Worm (Caenorhabditis elegans) whole organism, young adult: ENCODE results near the gene C06A1.7.
A peak's percentile ranks its signal among the peaks of the same experiment; 100 is the strongest.

Experiments
- B0019.2 ChIP-seq: fragments of 200-800 bp; sonication (Bioruptor generic); conservative IDR thresholded peaks from 2 replicates; pipeline ENCODE4 v1.3.6; 2022; ENCODE audit warnings: missing genetic modification reagents, missing genetic modification characterization, missing compliant biosample characterization
- B0035.1 ChIP-seq: sonication (generic microtip); optimal IDR thresholded peaks from 2 replicates; lab custom pipeline; 2016; ENCODE audit warnings: missing genetic modification characterization, mild to moderate bottlenecking, missing compliant biosample characterization, missing genotype, missing genetic modification reagents
- B0261.1 ChIP-seq: sonication (generic microtip); optimal IDR thresholded peaks from 2 replicates; lab custom pipeline; 2016; ENCODE audit warnings: mild to moderate bottlenecking, missing genetic modification characterization, moderate library complexity, missing compliant biosample characterization
- C06A6.2 ChIP-seq: fragments of 200-800 bp; sonication (Bioruptor generic); conservative IDR thresholded peaks from 2 replicates; pipeline ENCODE4 v1.3.6; 2022; ENCODE audit warnings: missing genetic modification characterization, missing compliant biosample characterization
- C17E4.6 ChIP-seq: fragments of 200-800 bp; sonication (Bioruptor generic); IDR thresholded peaks from 2 replicates; pipeline ENCODE4 v1.3.6; 2022; ENCODE audit warnings: missing genetic modification reagents, missing genetic modification characterization, missing compliant biosample characterization
- F52B5.7 ChIP-seq: sonication (generic microtip); optimal IDR thresholded peaks from 2 replicates; lab custom pipeline; 2016; ENCODE audit warnings: mild to moderate bottlenecking, missing genetic modification characterization, missing compliant biosample characterization
- F55B11.4 ChIP-seq: sonication (generic microtip); optimal IDR thresholded peaks from 2 replicates; lab custom pipeline; 2016; ENCODE audit warnings: missing compliant biosample characterization, missing genetic modification characterization, borderline replicate concordance; ENCODE audit not compliant: insufficient read depth
- T26A5.8 ChIP-seq: sonication (generic microtip); optimal IDR thresholded peaks from 2 replicates; lab custom pipeline; 2016; ENCODE audit warnings: missing genetic modification characterization, missing compliant biosample characterization
- ZK185.1 ChIP-seq: sonication (generic microtip); optimal IDR thresholded peaks from 2 replicates; lab custom pipeline; 2016; ENCODE audit warnings: mild to moderate bottlenecking, missing genetic modification characterization, missing compliant biosample characterization; ENCODE audit not compliant: poor library complexity, severe bottlenecking
- akir-1 ChIP-seq: fragments of 200-800 bp; sonication (Bioruptor generic); optimal IDR thresholded peaks from 2 replicates; lab custom pipeline; 2018; ENCODE audit warnings: mild to moderate bottlenecking, missing genetic modification characterization, moderate library complexity, missing compliant biosample characterization
- attf-3 ChIP-seq: fragments of 200-800 bp; sonication (Bioruptor generic); conservative IDR thresholded peaks from 2 replicates; pipeline ENCODE4 v1.3.6; 2022; ENCODE audit warnings: missing genetic modification reagents, missing genetic modification characterization, missing compliant biosample characterization
- bed-2 ChIP-seq: fragments of 200-800 bp; sonication (Bioruptor generic); IDR thresholded peaks from 2 replicates; pipeline ENCODE4 v1.3.6; 2022; ENCODE audit warnings: missing genetic modification reagents, missing genetic modification characterization, missing compliant biosample characterization
- ceh-58 ChIP-seq: fragments of 200-800 bp; sonication (Bioruptor generic); IDR thresholded peaks from 2 replicates; pipeline ENCODE4 v1.3.6; 2022; ENCODE audit warnings: missing genetic modification characterization, missing compliant biosample characterization
- ceh-91 ChIP-seq: fragments of 200-800 bp; sonication (Bioruptor generic); IDR thresholded peaks from 2 replicates; pipeline ENCODE4 v1.3.6; 2022; ENCODE audit warnings: missing genetic modification reagents, missing genetic modification characterization, missing compliant biosample characterization
- chd-7 ChIP-seq: sonication (generic microtip); optimal IDR thresholded peaks from 2 replicates; lab custom pipeline; 2016; ENCODE audit warnings: mild to moderate bottlenecking, missing genetic modification characterization, moderate library complexity, missing compliant biosample characterization
- dpff-1 ChIP-seq: sonication (generic microtip); optimal IDR thresholded peaks from 2 replicates; lab custom pipeline; 2017; ENCODE audit warnings: mild to moderate bottlenecking, missing genetic modification characterization, missing compliant biosample characterization
- dpl-1 ChIP-seq: fragments of 150-350 bp; optimal IDR thresholded peaks from 2 replicates; lab custom pipeline; 2014; ENCODE audit warnings: missing biosample characterization, missing genetic modification reagents, missing genetic modification characterization
- efl-1 ChIP-seq: fragments of 150-350 bp; optimal IDR thresholded peaks from 2 replicates; lab custom pipeline; 2014; ENCODE audit warnings: missing biosample characterization, missing genetic modification reagents, missing genetic modification characterization
- egl-18 ChIP-seq: fragments of 200-800 bp; sonication (Bioruptor generic); IDR thresholded peaks from 2 replicates; pipeline ENCODE4 v1.3.6; 2022; ENCODE audit warnings: missing genetic modification reagents, missing genetic modification characterization, missing compliant biosample characterization
- egrh-3 ChIP-seq: fragments of 200-800 bp; sonication (Bioruptor generic); IDR thresholded peaks from 2 replicates; pipeline ENCODE4 v1.3.6; 2022; ENCODE audit warnings: missing genetic modification reagents, missing genetic modification characterization, missing compliant biosample characterization
- ets-4 ChIP-seq: fragments of 200-800 bp; sonication (Bioruptor generic); optimal IDR thresholded peaks from 2 replicates; lab custom pipeline; 2018; ENCODE audit warnings: mild to moderate bottlenecking, missing genetic modification characterization, missing compliant biosample characterization
- fkh-3 ChIP-seq: sonication (generic microtip); optimal IDR thresholded peaks from 2 replicates; lab custom pipeline; 2016; ENCODE audit warnings: mild to moderate bottlenecking, missing genetic modification characterization, missing compliant biosample characterization
- him-1 ChIP-seq: sonication (generic microtip); optimal IDR thresholded peaks from 2 replicates; lab custom pipeline; 2016; ENCODE audit warnings: missing genotype, missing genetic modification reagents, missing genetic modification characterization, missing compliant biosample characterization
- let-526 ChIP-seq: fragments of 200-800 bp; sonication (Bioruptor generic); IDR thresholded peaks from 2 replicates; pipeline ENCODE4 v1.3.6; 2022; ENCODE audit warnings: missing genetic modification reagents, missing genetic modification characterization, missing compliant biosample characterization
- let-607 ChIP-seq, 2 experiments: fragments of 200-800 bp in 1 of 2; sonication (Bioruptor generic) in 1 of 2; sonication (generic microtip) in 1 of 2; optimal IDR thresholded peaks; 2 replicates each; lab custom pipeline; 2016 to 2018; ENCODE audit warnings: mild to moderate bottlenecking in 2 of 2, missing compliant biosample characterization in 2 of 2, missing genetic modification characterization in 2 of 2, moderate library complexity in 2 of 2, missing genotype in 1 of 2
- lin-40 ChIP-seq: sonication (generic microtip); optimal IDR thresholded peaks from 2 replicates; lab custom pipeline; 2016; ENCODE audit warnings: missing genetic modification characterization, mild to moderate bottlenecking, missing compliant biosample characterization, missing genotype, missing genetic modification reagents
- lsy-27 ChIP-seq: sonication (generic microtip); optimal IDR thresholded peaks from 2 replicates; lab custom pipeline; 2017; ENCODE audit warnings: missing genetic modification characterization, mild to moderate bottlenecking, missing compliant biosample characterization, antibody characterized with exemption, missing genotype, borderline replicate concordance; ENCODE audit not compliant: insufficient read depth
- madf-3 ChIP-seq: fragments of 200-800 bp; sonication (Bioruptor generic); IDR thresholded peaks from 2 replicates; pipeline ENCODE4 v1.3.6; 2022; ENCODE audit warnings: missing genetic modification reagents, missing genetic modification characterization, missing compliant biosample characterization
- mel-28 ChIP-seq: sonication (generic microtip); optimal IDR thresholded peaks from 2 replicates; lab custom pipeline; 2016; ENCODE audit warnings: borderline replicate concordance, mild to moderate bottlenecking, missing genetic modification characterization, missing compliant biosample characterization
- mxl-1 ChIP-seq: sonication (generic microtip); optimal IDR thresholded peaks from 2 replicates; lab custom pipeline; 2016; ENCODE audit warnings: missing genetic modification characterization, missing compliant biosample characterization
- nfyb-1 ChIP-seq: fragments of 200-800 bp; sonication (Bioruptor generic); IDR thresholded peaks from 2 replicates; pipeline ENCODE4 v1.3.6; 2022; ENCODE audit warnings: missing genetic modification reagents, missing genetic modification characterization, missing compliant biosample characterization
- nhr-120 ChIP-seq: fragments of 200-800 bp; sonication (Bioruptor generic); IDR thresholded peaks from 2 replicates; pipeline ENCODE4 v1.3.6; 2022; ENCODE audit warnings: missing genetic modification characterization, missing compliant biosample characterization
- nhr-80 ChIP-seq: sonication (generic microtip); optimal IDR thresholded peaks from 2 replicates; lab custom pipeline; 2016; ENCODE audit warnings: missing genetic modification characterization, missing compliant biosample characterization
- pha-4 ChIP-seq: fragments of 150-350 bp; sonication (generic microtip); optimal IDR thresholded peaks from 2 replicates; lab custom pipeline; 2014; ENCODE audit warnings: missing biosample characterization, missing genetic modification reagents, missing genetic modification characterization
- rec-8 ChIP-seq, 2 experiments: sonication (generic microtip); optimal IDR thresholded peaks; 2 replicates each; lab custom pipeline; 2016; ENCODE audit warnings: mild to moderate bottlenecking in 2 of 2, missing genetic modification characterization in 2 of 2, missing genetic modification reagents in 2 of 2, missing genotype in 2 of 2, missing biosample characterization in 1 of 2, missing compliant biosample characterization in 1 of 2, moderate library complexity in 1 of 2
- sea-2 ChIP-seq: fragments of 200-800 bp; sonication (Bioruptor generic); IDR thresholded peaks from 2 replicates; pipeline ENCODE4 v1.3.6; 2022; ENCODE audit warnings: missing genetic modification characterization, missing compliant biosample characterization
- tbp1 ChIP-seq: fragments of 200-800 bp; sonication (Bioruptor generic); optimal IDR thresholded peaks from 2 replicates; lab custom pipeline; 2018; ENCODE audit warnings: mild to moderate bottlenecking, missing genetic modification characterization, missing compliant biosample characterization
- tbx-9 ChIP-seq: sonication (generic microtip); optimal IDR thresholded peaks from 2 replicates; lab custom pipeline; 2016; ENCODE audit warnings: borderline replicate concordance, missing genetic modification characterization, inconsistent platforms, missing compliant biosample characterization
- tlf-1 ChIP-seq: fragments of 200-800 bp; sonication (Bioruptor generic); optimal IDR thresholded peaks from 2 replicates; lab custom pipeline; 2018; ENCODE audit warnings: mild to moderate bottlenecking, missing genetic modification characterization, missing compliant biosample characterization
- xnd-1 ChIP-seq: sonication (generic microtip); optimal IDR thresholded peaks from 2 replicates; lab custom pipeline; 2016; ENCODE audit warnings: missing genotype, missing genetic modification reagents, missing genetic modification characterization, missing compliant biosample characterization
- zfh-2 ChIP-seq: fragments of 200-800 bp; sonication (Bioruptor generic); conservative IDR thresholded peaks from 2 replicates; pipeline ENCODE4 v1.3.6; 2022; ENCODE audit warnings: missing genetic modification reagents, missing genetic modification characterization, missing compliant biosample characterization
- ztf-6 ChIP-seq: fragments of 200-800 bp; sonication (Bioruptor generic); IDR thresholded peaks from 2 replicates; pipeline ENCODE4 v1.3.6; 2022; ENCODE audit warnings: missing genetic modification reagents, missing genetic modification characterization, missing compliant biosample characterization

C06A1.7 gene

ce11 chrII:10547803-10548693 is 16.6 kb upstream of the C06A1.7 start (continued):
- no peak; the same call in 1 of the 2 replicates for TF ChIP-seq C06A6.2
- no peak for TF ChIP-seq sea-2 (GFP tag; lab: Robert Waterston, UW)
- no peak for TF ChIP-seq dpff-1 (tag; lab: Kevin White, UChicago)
- TF ChIP-seq pha-4 (tag; lab: Kevin White, UChicago): no peak
- TF ChIP-seq mxl-1 (tag; lab: Kevin White, UChicago): no peak
- no peak for TF ChIP-seq egl-18
- peak; percentile 31 for TF ChIP-seq ZK185.1
- no peak for TF ChIP-seq efl-1 (GFP tag; lab: Kevin White, UChicago)
- peak; percentile 40 for TF ChIP-seq tlf-1 (GFP tag; lab: Kevin White, UChicago)
- no peak for TF ChIP-seq bed-2 (GFP tag; lab: Robert Waterston, UW)

- TF ChIP-seq egrh-3 (peak; percentile 82), ztf-6 (GFP tag; lab: Robert Waterston, UW) (peak; percentile 69; the same call in 1 of the 2 replicates), nfyb-1 (GFP tag; lab: Robert Waterston, UW) (peak; percentile 55; the same call in 1 of the 2 replicates), akir-1 (GFP tag; lab: Kevin White, UChicago) (no peak), nhr-120 (GFP tag; lab: Robert Waterston, UW) (no peak), him-1 (tag; lab: Kevin White, UChicago) (no peak), mel-28 (no peak), let-607 (tag; optimal IDR thresholded peaks at IDR 0.05; lab: Kevin White, UChicago) (peak in 1 of 2 experiments; percentile 36), ceh-58 (GFP tag; lab: Robert Waterston, UW) (no peak), C17E4.6 (GFP tag; lab: Robert Waterston, UW) (no peak), ets-4 (GFP tag; lab: Kevin White, UChicago) (peak; percentile 24), rec-8 (tag; optimal IDR thresholded peaks at IDR 0.05; lab: Kevin White, UChicago) (no peak), ceh-91 (GFP tag; lab: Robert Waterston, UW) (no peak), lin-40 (tag; lab: Kevin White, UChicago) (peak; percentile 72), C06A6.2 (peak; percentile 54; the same call in 1 of the 2 replicates), B0035.1 (tag; lab: Kevin White, UChicago) (no peak), xnd-1 (tag; lab: Kevin White, UChicago) (no peak), lsy-27 (no peak), tbx-9 (tag; lab: Kevin White, UChicago) (no peak), T26A5.8 (tag; lab: Kevin White, UChicago) (no peak), madf-3 (GFP tag; lab: Robert Waterston, UW) (no peak), zfh-2 (GFP tag; lab: Robert Waterston, UW) (peak; percentile 98), F55B11.4 (tag; lab: Kevin White, UChicago) (no peak), let-526 (peak; percentile 88), nhr-80 (tag; lab: Kevin White, UChicago) (peak; percentile 33), dpl-1 (GFP tag; lab: Kevin White, UChicago) (no peak), efl-1 (GFP tag; lab: Kevin White, UChicago) (no peak), B0019.2 (GFP tag; lab: Robert Waterston, UW) (no peak), chd-7 (tag; lab: Kevin White, UChicago) (peak; percentile 67), F52B5.7 (tag; lab: Kevin White, UChicago) (peak; percentile 51), B0261.1 (tag; lab: Kevin White, UChicago) (no peak), fkh-3 (tag; lab: Kevin White, UChicago) (no peak), tbp1 (peak; percentile 30), attf-3 (GFP tag; lab: Robert Waterston, UW) (0 out of 2 replicates have a peak, but pooled peaks have one; percentile 30)
Measured at ce11 chrII:10548778-10549671, 15.7 kb upstream of the C06A1.7 start.
